Worm (Caenorhabditis elegans): Measurements from ENCODE around the gene nep-2.

- TF ChIP-seq pqm-1 (tag; optimal IDR thresholded peaks at IDR 0.05) (peak; percentile 12), mdl-1 (tag; optimal IDR thresholded peaks at IDR 0.05) (no peak), zag-1 (tag; optimal IDR thresholded peaks at IDR 0.05) (no peak), pha-4 (tag; optimal IDR thresholded peaks at IDR 0.05) (no peak)
Measured at ce11 chrII:2752536-2752935, 27.0 kb upstream of the nep-2 start, which contains the start of gene F29A7.6.
